Fruit fly (Drosophila melanogaster) whole organism, embryonic: Measurements from ENCODE around the gene CG15286.

Experiments used
- BEAF-32 ChIP-seq: fragments of 200-800 bp; sonication (Bioruptor generic); optimal IDR thresholded peaks from 3 replicates; lab custom pipeline; 2017; ENCODE audit warnings: missing biosample characterization, missing genetic modification characterization, mild to moderate bottlenecking, moderate library complexity, missing genetic modification reagents
- CG2129 ChIP-seq: fragments of 200-800 bp; sonication (Bioruptor generic); IDR thresholded peaks from 2 replicates; pipeline ENCODE4 v1.3.6; 2022; ENCODE audit warnings: missing biosample characterization, missing genetic modification characterization; ENCODE audit not compliant: partially characterized antibody
- CG4404 ChIP-seq: fragments of 200-800 bp; sonication (Bioruptor generic); IDR thresholded peaks from 2 replicates; pipeline ENCODE4 v1.3.6; 2022; ENCODE audit warnings: missing biosample characterization, missing genetic modification characterization
- CG9876 ChIP-seq: fragments of 200-800 bp; sonication (Bioruptor generic); optimal IDR thresholded peaks from 2 replicates; lab custom pipeline; 2016; ENCODE audit warnings: missing biosample characterization, missing genetic modification characterization
- Doc2 ChIP-seq: fragments of 200-800 bp; sonication (Bioruptor generic); IDR thresholded peaks from 2 replicates; pipeline ENCODE4 v1.3.6; 2022; ENCODE audit warnings: missing biosample characterization, missing genetic modification characterization
- E2f1 ChIP-seq: fragments of 200-800 bp; sonication (Bioruptor generic); IDR thresholded peaks from 2 replicates; pipeline ENCODE4 v1.3.6; 2022; ENCODE audit warnings: missing biosample characterization, missing genetic modification characterization
- chn ChIP-seq: fragments of 200-800 bp; sonication (Bioruptor generic); optimal IDR thresholded peaks from 2 replicates; lab custom pipeline; 2016; ENCODE audit warnings: missing biosample characterization, missing genetic modification characterization
- da ChIP-seq: fragments of 200-800 bp; sonication (Bioruptor generic); optimal IDR thresholded peaks from 2 replicates; lab custom pipeline; 2016; ENCODE audit warnings: missing biosample characterization, missing genetic modification characterization
- eve ChIP-seq, 2 experiments: fragments of >200 bp; optimal IDR thresholded peaks; 2 replicates each; lab custom pipeline; 2017; ENCODE audit warnings: missing biosample characterization in 2 of 2, missing genetic modification characterization in 2 of 2
- peb ChIP-seq: fragments of 200-800 bp; sonication (Bioruptor generic); IDR thresholded peaks from 2 replicates; pipeline ENCODE4 v1.3.6; 2022; ENCODE audit warnings: missing biosample characterization, missing genetic modification characterization

DNA sequence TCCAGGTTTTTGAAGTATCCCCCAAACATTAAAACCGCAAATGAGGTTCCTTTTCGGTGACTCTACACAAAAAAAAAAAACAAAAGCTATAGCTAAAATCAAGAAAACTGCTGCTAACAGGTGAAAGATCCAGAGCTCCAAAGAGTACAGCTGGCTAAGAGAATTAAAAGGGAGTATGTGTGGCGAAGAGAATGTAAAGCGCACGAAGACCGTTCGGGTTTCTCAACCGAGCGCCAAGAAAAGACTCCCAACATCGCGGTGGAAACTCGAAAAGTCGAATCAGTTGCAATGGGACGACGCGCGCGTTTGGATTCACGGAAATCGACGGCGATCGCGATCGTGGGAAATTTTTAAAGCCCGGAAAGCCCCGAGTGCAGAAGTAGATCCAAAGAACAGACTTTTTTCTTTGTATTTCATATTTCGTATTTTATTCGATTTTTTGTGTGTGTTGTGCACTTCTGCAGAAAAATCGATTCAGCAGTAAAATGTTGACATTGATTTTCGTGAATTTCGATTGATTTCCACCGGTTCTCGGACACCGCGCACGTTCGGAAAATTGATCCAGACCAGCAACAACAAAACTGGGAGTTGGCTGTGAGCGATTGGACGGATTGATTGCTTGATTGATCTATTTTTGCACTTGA is 37.2 kb upstream of the CG15286 start:
- no peak for TF ChIP-seq CG9876
- no peak for TF ChIP-seq Doc2
- TF ChIP-seq peb, result no peak
- no peak for TF ChIP-seq chn (GFP tag; lab: Kevin White, UChicago)
- no peak for TF ChIP-seq CG2129 (GFP tag; lab: Robert Waterston, UW)
- TF ChIP-seq CG4404 (GFP tag; lab: Robert Waterston, UW), result no peak
- TF ChIP-seq E2f1 (GFP tag; lab: Robert Waterston, UW), result no peak
- TF ChIP-seq da (GFP tag; lab: Kevin White, UChicago), result no peak
- no peak for TF ChIP-seq BEAF-32
- no peak for TF ChIP-seq eve (GFP tag; optimal IDR thresholded peaks at IDR 0.05; lab: Kevin White, UChicago)
